Worm (Caenorhabditis elegans): ENCODE results near the gene sre-4.

- TF ChIP-seq nhr-12 (tag; optimal IDR thresholded peaks at IDR 0.05) (no peak), jun-1 (tag; optimal IDR thresholded peaks at IDR 0.05) (no peak), unc-62 (GFP tag; optimal IDR thresholded peaks at IDR 0.05) (no peak)
These were observed 37.8 kb downstream of the sre-4 start, which contains the start of gene C28D4.5 for ce11 chrIV:9746762-9747161.
